Worm (Caenorhabditis elegans): ENCODE results near the gene clec-65.

clec-65 gene

ce11 chrII:12904174-12904573 is 3.0 kb downstream of the clec-65 start, which contains the start of gene clec-66:
TSS of gene clec-66 (plus strand) at chrII:12904398.
- TF ChIP-seq lin-32 (GFP tag; optimal IDR thresholded peaks at IDR 0.05) = no peak
- TF ChIP-seq drap-1 (GFP tag; optimal IDR thresholded peaks at IDR 0.05) = no peak
- TF ChIP-seq sem-2 (GFP tag; optimal IDR thresholded peaks at IDR 0.05) = no peak
- no peak for TF ChIP-seq flh-1 (GFP tag; optimal IDR thresholded peaks at IDR 0.05)
- no peak for TF ChIP-seq lin-13 (tag; optimal IDR thresholded peaks at IDR 0.05)
- no peak for TF ChIP-seq elt-1 (tag; optimal IDR thresholded peaks at IDR 0.05; ENCODE audit: borderline replicate concordance, insufficient read depth)
- TF ChIP-seq M03D4.4 (tag; optimal IDR thresholded peaks at IDR 0.05) = no peak

ce11 chrII:12907070-12907469 is 5.9 kb downstream of the clec-65 start, which contains the start of gene nspb-11:
TSS of gene nspb-11 (plus strand) at chrII:12907370.
- TF ChIP-seq sem-2 (GFP tag; optimal IDR thresholded peaks at IDR 0.05) (no peak), cnd-1 (tag; optimal IDR thresholded peaks at IDR 0.05) (no peak)

- TF ChIP-seq nhr-2 (tag; optimal IDR thresholded peaks at IDR 0.05) (no peak), ceh-39 (tag; optimal IDR thresholded peaks at IDR 0.05) (no peak), elt-1 (tag; optimal IDR thresholded peaks at IDR 0.05; ENCODE audit: borderline replicate concordance, insufficient read depth) (no peak), snpc-4 (tag; optimal IDR thresholded peaks at IDR 0.05) (no peak), nhr-237 (tag; optimal IDR thresholded peaks at IDR 0.05) (no peak), ceh-43 (GFP tag; optimal IDR thresholded peaks at IDR 0.05) (no peak), M03D4.4 (tag; optimal IDR thresholded peaks at IDR 0.05) (no peak), nhr-28 (tag; optimal IDR thresholded peaks at IDR 0.05) (no peak)
Observed at ce11 chrII:12908779-12909178, 7.7 kb downstream of the clec-65 start, which contains the start of gene ddn-2. TSS of gene ddn-2 (plus strand) at chrII:12909079.

ce11 chrII:12914514-12915075 is 13.5 kb downstream of the clec-65 start, which contains the start of gene F35C5.12:
TSS of gene F35C5.12 (minus strand) at chrII:12914564.
- TF ChIP-seq lin-32 (GFP tag; optimal IDR thresholded peaks at IDR 0.05) (no peak), unc-120 (tag; optimal IDR thresholded peaks at IDR 0.05; ENCODE audit: poor library complexity, severe bottlenecking) (peak; percentile 33), unc-39 (tag; optimal IDR thresholded peaks at IDR 0.05) (no peak), elt-3 (tag; optimal IDR thresholded peaks at IDR 0.05) (no peak), M03D4.4 (tag; optimal IDR thresholded peaks at IDR 0.05) (no peak), nhr-2 (tag; optimal IDR thresholded peaks at IDR 0.05) (no peak)

- peak; percentile 48 for TF ChIP-seq mep-1 (tag; optimal IDR thresholded peaks at IDR 0.05)
- TF ChIP-seq lin-13 (tag; optimal IDR thresholded peaks at IDR 0.05) = peak; percentile 68
- no peak for TF ChIP-seq M03D4.4 (tag; optimal IDR thresholded peaks at IDR 0.05)
Observed at ce11 chrII:12918960-12919553, 17.9 kb downstream of the clec-65 start, which contains the start of the genes F58G1.2 and wago-4. TSS of gene F58G1.2 (minus strand) at chrII:12919010. TSS of gene wago-4 (plus strand) at chrII:12919551.

ce11 chrII:12921478-12921877 is 20.4 kb downstream of the clec-65 start:
- TF ChIP-seq ces-1 (GFP tag; optimal IDR thresholded peaks at IDR 0.05) (no peak), zip-8 (tag; optimal IDR thresholded peaks at IDR 0.05) (no peak), unc-62 (GFP tag; optimal IDR thresholded peaks at IDR 0.05) (no peak), nhr-28 (tag; optimal IDR thresholded peaks at IDR 0.05) (no peak), lin-32 (GFP tag; optimal IDR thresholded peaks at IDR 0.05) (no peak), nhr-12 (tag; optimal IDR thresholded peaks at IDR 0.05) (no peak), mls-2 (tag; optimal IDR thresholded peaks at IDR 0.05) (no peak), ztf-11 (tag; optimal IDR thresholded peaks at IDR 0.05) (no peak), unc-39 (tag; optimal IDR thresholded peaks at IDR 0.05) (no peak), mep-1 (tag; optimal IDR thresholded peaks at IDR 0.05) (no peak)

ce11 chrII:12923225-12923624 is 22.1 kb downstream of the clec-65 start:
- TF ChIP-seq mab-5 (tag; optimal IDR thresholded peaks at IDR 0.05) (no peak), unc-39 (tag; optimal IDR thresholded peaks at IDR 0.05) (no peak), sem-2 (GFP tag; optimal IDR thresholded peaks at IDR 0.05) (no peak), nhr-2 (tag; optimal IDR thresholded peaks at IDR 0.05) (no peak), nhr-12 (tag; optimal IDR thresholded peaks at IDR 0.05) (no peak), mep-1 (tag; optimal IDR thresholded peaks at IDR 0.05) (no peak), mls-2 (tag; optimal IDR thresholded peaks at IDR 0.05) (no peak), nhr-28 (tag; optimal IDR thresholded peaks at IDR 0.05) (no peak), lin-13 (tag; optimal IDR thresholded peaks at IDR 0.05) (no peak), pha-4 (tag; optimal IDR thresholded peaks at IDR 0.05) (no peak), nhr-76 (tag; optimal IDR thresholded peaks at IDR 0.05) (no peak), hlh-1 (tag; optimal IDR thresholded peaks at IDR 0.05) (no peak), drap-1 (GFP tag; optimal IDR thresholded peaks at IDR 0.05) (no peak)

All from whole organism, mixed stage, embryonic.